Worm (Caenorhabditis elegans) whole organism, midembryonic: ENCODE results near the gene F46C8.1.

ENCODE experiments used
- T22C8.4 ChIP-seq: fragments of 200-800 bp; sonication (Bioruptor generic); IDR thresholded peaks from 2 replicates; pipeline ENCODE4 v1.3.6; 2022; ENCODE audit warnings: missing genetic modification characterization, missing compliant biosample characterization
- cog-1 ChIP-seq: sonication (generic microtip); optimal IDR thresholded peaks from 2 replicates; lab custom pipeline; 2016; ENCODE audit warnings: missing genetic modification characterization, missing compliant biosample characterization
- flt-1 ChIP-seq: fragments of 200-800 bp; sonication (Bioruptor generic); IDR thresholded peaks from 2 replicates; pipeline ENCODE4 v1.3.6; 2022; ENCODE audit warnings: missing genetic modification characterization, missing compliant biosample characterization
- klf-2 ChIP-seq: fragments of 200-800 bp; sonication (Bioruptor generic); conservative IDR thresholded peaks from 2 replicates; pipeline ENCODE4 v1.3.6; 2022; ENCODE audit warnings: missing genetic modification reagents, missing genetic modification characterization, missing compliant biosample characterization
- med-1 ChIP-seq: sonication (generic microtip); optimal IDR thresholded peaks from 2 replicates; lab custom pipeline; 2017; ENCODE audit warnings: missing genetic modification characterization, mild to moderate bottlenecking, missing compliant biosample characterization, antibody characterized with exemption, missing genetic modification reagents; ENCODE audit not compliant: insufficient read depth
- ref-1 ChIP-seq: fragments of 200-800 bp; sonication (Bioruptor generic); conservative IDR thresholded peaks from 2 replicates; pipeline ENCODE4 v1.3.6; 2022; ENCODE audit warnings: missing genetic modification reagents, missing genetic modification characterization, missing compliant biosample characterization
- tab-1 ChIP-seq: fragments of 200-800 bp; sonication (Bioruptor generic); IDR thresholded peaks from 2 replicates; pipeline ENCODE4 v1.3.6; 2022; ENCODE audit warnings: missing genetic modification characterization, missing compliant biosample characterization
- ztf-23 ChIP-seq: fragments of 200-800 bp; sonication (Bioruptor generic); IDR thresholded peaks from 2 replicates; pipeline ENCODE4 v1.3.6; 2022; ENCODE audit warnings: missing genetic modification reagents, missing genetic modification characterization, missing compliant biosample characterization
- ztf-29 ChIP-seq: fragments of 200-800 bp; sonication (Bioruptor generic); IDR thresholded peaks from 2 replicates; pipeline ENCODE4 v1.3.6; 2022; ENCODE audit warnings: missing genetic modification reagents, missing genetic modification characterization, missing compliant biosample characterization

Gene F46C8.1

DNA sequence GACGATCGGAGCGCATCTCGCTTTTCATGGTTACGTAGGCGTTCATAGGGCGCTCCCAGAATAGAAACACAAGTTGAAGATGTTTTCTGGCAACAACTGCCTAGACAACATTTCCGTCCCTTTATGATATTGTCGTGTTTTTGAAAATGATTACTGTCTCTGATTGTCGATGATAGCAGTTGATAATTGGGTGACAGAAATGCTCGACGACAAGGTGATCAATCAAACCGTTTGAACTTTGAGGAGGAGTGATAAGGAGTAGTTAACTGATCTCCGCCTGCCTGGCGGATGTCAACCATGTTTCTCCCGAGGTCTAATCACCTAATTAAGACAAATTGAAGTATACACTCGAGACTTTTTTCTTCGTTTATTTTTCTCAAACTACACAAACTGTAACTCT is 35.7 kb downstream of the F46C8.1 start:
- TF ChIP-seq cog-1 (tag; lab: Kevin White, UChicago): no peak
- TF ChIP-seq klf-2 (GFP tag; lab: Robert Waterston, UW): no peak
- no peak for TF ChIP-seq med-1 (GFP tag; lab: Kevin White, UChicago)
- no peak for TF ChIP-seq ref-1
- TF ChIP-seq flt-1 (GFP tag; lab: Robert Waterston, UW): no peak
- TF ChIP-seq tab-1: no peak
- TF ChIP-seq ztf-23 (GFP tag; lab: Robert Waterston, UW): no peak
- no peak for TF ChIP-seq ztf-29 (GFP tag; lab: Robert Waterston, UW)
- TF ChIP-seq T22C8.4 (GFP tag; lab: Robert Waterston, UW): no peak

DNA sequence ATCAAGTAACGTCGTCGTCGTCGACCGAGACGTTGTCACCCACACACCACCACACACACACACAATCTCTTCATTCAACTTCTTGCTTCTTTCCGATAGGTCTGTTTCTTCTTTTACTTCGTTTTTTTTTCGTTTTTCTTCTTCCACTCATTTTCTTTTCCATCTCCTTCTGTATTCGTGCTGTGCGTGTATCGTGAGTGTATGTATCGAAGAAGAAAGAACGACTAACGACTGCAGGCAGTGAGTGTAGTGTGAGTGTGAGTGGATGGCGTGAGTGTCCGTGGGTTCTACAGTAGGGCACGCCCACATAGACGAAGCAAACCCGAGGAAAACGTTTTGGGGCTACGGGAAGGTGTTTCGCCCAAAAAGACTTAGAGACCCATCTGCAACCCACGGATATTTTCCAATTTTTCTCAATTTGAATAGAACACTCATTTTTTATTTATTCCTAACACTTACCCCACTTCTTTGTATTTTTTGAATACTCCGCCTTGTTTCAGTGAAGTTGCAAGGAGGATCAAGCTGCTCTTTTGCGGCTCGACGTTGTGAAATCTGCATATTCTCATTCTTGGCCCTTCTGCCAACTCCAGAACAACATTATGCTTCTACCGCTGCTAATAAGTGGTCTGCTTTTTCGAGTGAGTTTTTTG is 37.5 kb downstream of the F46C8.1 start, which contains the start of gene adt-2:
Gene adt-2, plus strand, starts transcription at position 600 of the 650 bp plus-strand sequence.
- no peak for TF ChIP-seq ztf-29 (GFP tag; lab: Robert Waterston, UW)
- TF ChIP-seq tab-1: no peak
- TF ChIP-seq flt-1 (GFP tag; lab: Robert Waterston, UW): no peak
- TF ChIP-seq ztf-23 (GFP tag; lab: Robert Waterston, UW): no peak
- no peak for TF ChIP-seq klf-2 (GFP tag; lab: Robert Waterston, UW)
- TF ChIP-seq cog-1 (tag; lab: Kevin White, UChicago): no peak
- TF ChIP-seq T22C8.4 (GFP tag; lab: Robert Waterston, UW): no peak
- TF ChIP-seq med-1 (GFP tag; lab: Kevin White, UChicago): no peak
- TF ChIP-seq ref-1: no peak

DNA sequence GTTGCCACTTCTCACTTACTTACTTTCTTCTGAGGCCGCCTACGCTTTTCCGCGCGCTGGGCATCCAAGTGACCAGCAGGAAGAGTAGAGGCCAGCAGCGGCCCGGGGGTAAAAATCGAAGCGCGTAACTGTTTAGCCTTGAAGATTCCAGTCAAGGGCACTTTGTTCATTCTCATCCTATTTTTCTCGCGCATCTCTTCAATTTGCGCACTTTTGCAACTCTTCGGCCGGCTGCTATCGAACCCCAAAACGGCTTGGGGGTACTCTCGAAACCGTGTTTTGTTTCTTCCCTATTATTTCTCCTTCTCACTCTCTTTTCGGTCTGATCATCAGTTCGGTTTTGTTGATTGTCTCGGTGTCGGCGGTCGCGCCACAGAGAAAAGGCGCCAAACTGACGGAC is 38.3 kb downstream of the F46C8.1 start:
- TF ChIP-seq T22C8.4 (GFP tag; lab: Robert Waterston, UW) (no peak), klf-2 (GFP tag; lab: Robert Waterston, UW) (no peak), ztf-29 (GFP tag; lab: Robert Waterston, UW) (no peak), cog-1 (tag; lab: Kevin White, UChicago) (no peak), tab-1 (no peak), flt-1 (GFP tag; lab: Robert Waterston, UW) (no peak), ztf-23 (GFP tag; lab: Robert Waterston, UW) (no peak), med-1 (GFP tag; lab: Kevin White, UChicago) (no peak), ref-1 (no peak)

DNA sequence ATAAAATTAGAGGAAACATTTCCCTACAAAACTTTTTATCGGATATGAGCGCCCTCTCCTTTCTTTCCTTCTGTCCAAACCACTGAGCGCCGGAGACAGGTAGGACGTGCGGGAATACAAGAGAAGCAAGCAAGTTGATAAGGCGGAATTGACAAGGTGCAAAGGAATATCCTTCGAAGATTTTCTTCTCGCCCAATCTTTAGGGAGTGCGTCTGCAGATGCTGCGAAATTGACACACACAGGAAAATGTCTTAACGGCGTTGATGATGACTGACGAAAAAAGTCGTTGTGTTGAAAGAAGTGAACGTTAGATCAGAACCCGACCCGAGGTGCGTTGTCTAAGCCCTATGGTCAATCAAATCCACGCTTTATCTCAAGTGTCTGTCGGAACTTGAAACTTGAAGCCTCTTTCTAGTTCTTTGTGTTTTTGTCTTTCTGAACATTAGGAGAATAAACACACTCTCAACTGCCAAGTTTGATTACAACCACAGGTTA is 39.5 kb downstream of the F46C8.1 start:
- TF ChIP-seq T22C8.4 (GFP tag; lab: Robert Waterston, UW) (no peak), ztf-29 (GFP tag; lab: Robert Waterston, UW) (no peak), ztf-23 (GFP tag; lab: Robert Waterston, UW) (no peak), klf-2 (GFP tag; lab: Robert Waterston, UW) (no peak), tab-1 (no peak), ref-1 (no peak), cog-1 (tag; lab: Kevin White, UChicago) (no peak), med-1 (GFP tag; lab: Kevin White, UChicago) (no peak), flt-1 (GFP tag; lab: Robert Waterston, UW) (no peak)

DNA sequence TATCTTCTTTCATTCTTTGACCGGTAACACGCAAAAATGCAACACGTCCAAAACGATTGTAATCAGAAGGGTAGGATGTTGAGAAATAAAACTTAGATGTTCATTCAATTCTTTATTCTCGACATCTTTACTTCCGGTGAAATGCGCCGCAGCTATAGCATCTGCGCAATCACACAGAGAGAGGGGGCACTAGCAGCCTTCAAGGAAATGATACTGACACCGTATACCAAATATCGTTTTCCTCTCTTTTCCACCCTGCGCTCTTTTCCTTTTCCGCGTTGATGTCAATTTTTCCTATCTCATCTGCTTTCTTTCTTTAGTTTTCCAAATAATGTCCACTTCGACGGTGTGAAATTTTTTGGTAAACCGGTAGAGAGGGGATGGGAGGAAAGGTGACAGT is 42.5 kb downstream of the F46C8.1 start:
- TF ChIP-seq cog-1 (tag; lab: Kevin White, UChicago) (no peak), T22C8.4 (GFP tag; lab: Robert Waterston, UW) (no peak), ztf-29 (GFP tag; lab: Robert Waterston, UW) (no peak), klf-2 (GFP tag; lab: Robert Waterston, UW) (no peak), tab-1 (no peak), med-1 (GFP tag; lab: Kevin White, UChicago) (no peak)

DNA sequence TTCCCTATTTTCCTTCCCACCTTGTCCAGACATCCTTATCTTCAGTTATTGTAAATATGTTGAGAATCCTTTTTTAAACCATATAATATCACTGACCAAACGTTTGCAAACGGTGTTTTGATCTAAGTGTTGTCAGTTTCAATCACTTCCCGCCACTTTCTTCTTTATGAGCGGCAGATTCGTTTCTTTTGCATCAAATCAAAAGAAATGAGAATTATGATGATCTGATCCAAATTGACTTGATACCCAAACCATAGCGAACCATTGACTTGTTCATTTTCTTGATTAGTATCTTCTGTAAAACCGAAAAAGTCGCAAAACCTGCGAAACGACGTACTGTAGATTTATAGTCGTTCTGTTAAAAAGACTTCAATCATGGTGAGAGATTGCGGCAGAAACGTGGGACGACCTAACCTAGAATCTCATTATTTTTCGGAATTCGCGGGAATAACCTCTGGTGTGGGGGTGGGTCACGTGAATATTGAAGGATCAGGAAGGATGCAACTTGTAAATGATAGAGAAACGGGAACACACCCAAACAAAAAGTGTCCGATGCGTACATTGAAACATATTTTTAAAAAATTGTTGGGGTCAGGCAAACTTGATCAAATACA is 45.8 kb downstream of the F46C8.1 start:
- TF ChIP-seq ref-1 (no peak), cog-1 (tag; lab: Kevin White, UChicago) (no peak), med-1 (GFP tag; lab: Kevin White, UChicago) (no peak), klf-2 (GFP tag; lab: Robert Waterston, UW) (no peak), ztf-23 (GFP tag; lab: Robert Waterston, UW) (no peak), ztf-29 (GFP tag; lab: Robert Waterston, UW) (no peak), flt-1 (GFP tag; lab: Robert Waterston, UW) (no peak), tab-1 (no peak), T22C8.4 (GFP tag; lab: Robert Waterston, UW) (no peak)

DNA sequence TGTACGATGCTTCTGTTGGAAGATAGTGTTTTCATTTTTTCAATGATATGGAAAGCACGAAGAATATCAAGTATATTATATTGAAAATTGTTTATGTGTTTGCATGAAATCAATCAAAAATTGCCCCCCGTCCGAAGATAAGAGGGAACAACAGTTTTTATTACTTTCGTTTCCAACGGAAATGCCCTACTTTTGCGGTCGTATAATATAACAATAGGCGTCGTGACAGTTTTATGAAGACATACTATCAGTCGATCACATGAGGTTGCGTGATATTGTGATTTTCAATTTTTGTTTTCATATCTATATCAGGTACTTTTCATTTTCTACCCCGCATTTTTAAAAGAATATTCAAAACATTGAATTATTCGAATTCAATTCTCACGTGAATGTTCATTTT is 47.8 kb downstream of the F46C8.1 start:
- TF ChIP-seq tab-1 (no peak), med-1 (GFP tag; lab: Kevin White, UChicago) (no peak), ref-1 (no peak), T22C8.4 (GFP tag; lab: Robert Waterston, UW) (no peak), ztf-29 (GFP tag; lab: Robert Waterston, UW) (no peak), ztf-23 (GFP tag; lab: Robert Waterston, UW) (no peak), klf-2 (GFP tag; lab: Robert Waterston, UW) (no peak), flt-1 (GFP tag; lab: Robert Waterston, UW) (no peak), cog-1 (tag; lab: Kevin White, UChicago) (no peak)

DNA sequence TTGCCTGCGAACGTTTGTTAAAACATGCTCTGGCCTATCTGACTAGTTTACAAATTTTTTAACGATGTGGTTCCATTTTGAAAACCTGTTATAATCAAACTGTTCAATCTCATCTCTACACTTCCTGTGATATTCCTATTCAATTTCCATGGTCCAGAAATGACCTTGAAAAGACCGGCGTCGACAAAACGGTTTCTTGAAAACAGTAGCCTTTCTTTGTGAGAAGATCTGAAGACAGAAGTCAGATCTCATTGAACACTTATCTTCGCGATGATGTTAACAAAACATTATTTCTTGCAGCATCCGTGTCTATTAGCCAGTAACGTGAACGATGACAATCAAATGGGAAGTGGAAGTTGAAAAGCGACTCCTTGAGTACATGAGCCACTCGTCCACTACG is 48.4 kb downstream of the F46C8.1 start, which contains the start of gene C44E12.1:
Gene C44E12.1, plus strand, starts transcription at position 301 of the 400 bp plus-strand sequence.
- TF ChIP-seq flt-1 (GFP tag; lab: Robert Waterston, UW) (no peak), ref-1 (no peak), med-1 (GFP tag; lab: Kevin White, UChicago) (no peak), ztf-29 (GFP tag; lab: Robert Waterston, UW) (no peak), cog-1 (tag; lab: Kevin White, UChicago) (no peak), T22C8.4 (GFP tag; lab: Robert Waterston, UW) (no peak), ztf-23 (GFP tag; lab: Robert Waterston, UW) (no peak), tab-1 (no peak), klf-2 (GFP tag; lab: Robert Waterston, UW) (no peak)
